Fruit fly (Drosophila melanogaster) whole organism, pupa: ENCODE measurements around the gene CG32945.

Experiments used
- CG12605 ChIP-seq: fragments of 200-800 bp; sonication (Bioruptor generic); IDR thresholded peaks from 2 replicates; pipeline ENCODE4 v1.3.6; 2022; ENCODE audit warnings: missing biosample characterization, missing genetic modification characterization
- CG34367 ChIP-seq: fragments of 200-800 bp; sonication (Bioruptor generic); optimal IDR thresholded peaks from 2 replicates; lab custom pipeline; 2018; ENCODE audit warnings: missing biosample characterization, mild to moderate bottlenecking, missing genetic modification characterization

dm6 chr3R:4578544-4578943 lies at the start of gene CG32945:
- TF ChIP-seq CG12605 (GFP tag; lab: Robert Waterston, UW) (no peak), CG34367 (tag; lab: Kevin White, UChicago) (no peak)
